Worm (Caenorhabditis elegans) whole organism, L2 larva: ENCODE results near the gene C17A2.4.
A peak's percentile ranks its signal among the peaks of the same experiment; 100 is the strongest.

Experiments
- C34F6.9 ChIP-seq: fragments of 150-350 bp; optimal IDR thresholded peaks from 2 replicates; lab custom pipeline; 2014; ENCODE audit warnings: missing biosample characterization, missing genetic modification characterization
- F13H6.1 ChIP-seq: sonication (generic microtip); optimal IDR thresholded peaks from 2 replicates; lab custom pipeline; 2016; ENCODE audit warnings: missing genetic modification characterization, missing compliant biosample characterization
- R02D3.7 ChIP-seq: fragments of 150-350 bp; optimal IDR thresholded peaks from 2 replicates; lab custom pipeline; 2014; ENCODE audit warnings: missing biosample characterization, missing genetic modification characterization
- Y55F3AM.14 ChIP-seq: fragments of 200-800 bp; sonication (Bioruptor generic); optimal IDR thresholded peaks from 2 replicates; lab custom pipeline; 2018; ENCODE audit warnings: mild to moderate bottlenecking, missing genetic modification characterization, missing compliant biosample characterization
- ZK546.5 ChIP-seq: sonication (generic microtip); optimal IDR thresholded peaks from 2 replicates; lab custom pipeline; 2017; ENCODE audit warnings: missing biosample characterization, missing genetic modification characterization
- alr-1 ChIP-seq: fragments of 150-350 bp; optimal IDR thresholded peaks from 2 replicates; lab custom pipeline; 2014; ENCODE audit warnings: missing biosample characterization, missing genetic modification characterization
- aly-2 ChIP-seq: fragments of 150-350 bp; optimal IDR thresholded peaks from 2 replicates; lab custom pipeline; 2014; ENCODE audit warnings: missing biosample characterization, missing genetic modification characterization
- ama-1 ChIP-seq: fragments of 150-350 bp; optimal IDR thresholded peaks from 2 replicates; lab custom pipeline; 2018; ENCODE audit warnings: inconsistent platforms
- blmp-1 ChIP-seq: sonication (generic microtip); optimal IDR thresholded peaks from 2 replicates; lab custom pipeline; 2017; ENCODE audit warnings: missing genetic modification characterization, mild to moderate bottlenecking, missing compliant biosample characterization, antibody characterized with exemption, moderate library complexity; ENCODE audit not compliant: insufficient read depth
- ceh-16 ChIP-seq: fragments of 150-350 bp; optimal IDR thresholded peaks from 2 replicates; lab custom pipeline; 2014; ENCODE audit warnings: missing biosample characterization, missing genetic modification characterization
- ceh-82 ChIP-seq: fragments of 150-350 bp; optimal IDR thresholded peaks from 2 replicates; lab custom pipeline; 2014; ENCODE audit warnings: missing biosample characterization, missing genetic modification characterization
- crh-2 ChIP-seq: sonication (generic microtip); optimal IDR thresholded peaks from 2 replicates; lab custom pipeline; 2017; ENCODE audit warnings: missing biosample characterization, missing genetic modification characterization
- dmd-4 ChIP-seq: sonication (generic microtip); optimal IDR thresholded peaks from 2 replicates; lab custom pipeline; 2017; ENCODE audit warnings: missing biosample characterization, missing genetic modification characterization
- egl-27 ChIP-seq: sonication (generic microtip); optimal IDR thresholded peaks from 3 replicates; lab custom pipeline; 2017; ENCODE audit warnings: missing biosample characterization, missing genetic modification reagents, missing genetic modification characterization
- elt-1 ChIP-seq: fragments of 150-350 bp; optimal IDR thresholded peaks from 2 replicates; lab custom pipeline; 2014; ENCODE audit warnings: missing biosample characterization, missing genetic modification characterization
- elt-3 ChIP-seq: sonication (generic microtip); optimal IDR thresholded peaks from 2 replicates; lab custom pipeline; 2017; ENCODE audit warnings: missing biosample characterization, missing genetic modification characterization
- fos-1 ChIP-seq: fragments of 150-350 bp; optimal IDR thresholded peaks from 2 replicates; lab custom pipeline; 2014; ENCODE audit warnings: missing biosample characterization, missing genetic modification characterization
- gmeb-1 ChIP-seq: fragments of 150-350 bp; optimal IDR thresholded peaks from 2 replicates; lab custom pipeline; 2014; ENCODE audit warnings: missing biosample characterization, missing genetic modification characterization
- lin-11 ChIP-seq: fragments of 150-350 bp; sonication (generic microtip); optimal IDR thresholded peaks from 2 replicates; lab custom pipeline; 2014; ENCODE audit warnings: missing biosample characterization, missing genetic modification characterization, inconsistent platforms, mixed read lengths
- lin-13 ChIP-seq: fragments of 150-350 bp; optimal IDR thresholded peaks from 2 replicates; lab custom pipeline; 2014; ENCODE audit warnings: missing biosample characterization, missing genetic modification reagents, missing genetic modification characterization
- lin-39 ChIP-seq: fragments of 150-350 bp; optimal IDR thresholded peaks from 2 replicates; lab custom pipeline; 2014; ENCODE audit warnings: missing biosample characterization, missing genetic modification reagents, missing genetic modification characterization
- lsy-2 ChIP-seq, 2 experiments: fragments of 150-350 bp in 1 of 2; sonication (generic microtip) in 1 of 2; optimal IDR thresholded peaks; 2 replicates each; lab custom pipeline; 2014 to 2017; ENCODE audit warnings: missing biosample characterization in 2 of 2, missing genetic modification characterization in 2 of 2
- mab-5 ChIP-seq: fragments of 150-350 bp; optimal IDR thresholded peaks from 2 replicates; lab custom pipeline; 2014; ENCODE audit warnings: missing biosample characterization, missing genetic modification characterization
- mbf-1 ChIP-seq: sonication (generic microtip); optimal IDR thresholded peaks from 2 replicates; lab custom pipeline; 2017; ENCODE audit warnings: missing biosample characterization, missing genetic modification characterization
- mdl-1 ChIP-seq, 2 experiments: fragments of 150-350 bp in 1 of 2; sonication (generic microtip) in 1 of 2; optimal IDR thresholded peaks; 2 replicates each; lab custom pipeline; 2017; ENCODE audit warnings: missing biosample characterization in 2 of 2, missing genetic modification characterization in 2 of 2
- nhr-10 ChIP-seq: sonication (generic microtip); optimal IDR thresholded peaks from 2 replicates; lab custom pipeline; 2017; ENCODE audit warnings: missing biosample characterization, missing genetic modification characterization
- nhr-11 ChIP-seq: fragments of 150-350 bp; optimal IDR thresholded peaks from 2 replicates; lab custom pipeline; 2014; ENCODE audit warnings: missing biosample characterization, missing genetic modification characterization
- nhr-12 ChIP-seq: fragments of 150-350 bp; optimal IDR thresholded peaks from 2 replicates; lab custom pipeline; 2014; ENCODE audit warnings: missing biosample characterization, missing genetic modification characterization
- nhr-129 ChIP-seq: fragments of 150-350 bp; optimal IDR thresholded peaks from 2 replicates; lab custom pipeline; 2014; ENCODE audit warnings: missing biosample characterization, missing genetic modification characterization
- nhr-21 ChIP-seq: fragments of 150-350 bp; optimal IDR thresholded peaks from 2 replicates; lab custom pipeline; 2014; ENCODE audit warnings: missing biosample characterization, missing genetic modification characterization
- nhr-23 ChIP-seq: fragments of 150-350 bp; optimal IDR thresholded peaks from 2 replicates; lab custom pipeline; 2014; ENCODE audit warnings: missing biosample characterization, missing genetic modification reagents, missing genetic modification characterization
- nhr-237 ChIP-seq: fragments of 150-350 bp; optimal IDR thresholded peaks from 2 replicates; lab custom pipeline; 2014; ENCODE audit warnings: missing biosample characterization, missing genetic modification characterization
- nhr-25 ChIP-seq: fragments of 150-350 bp; sonication (generic microtip); optimal IDR thresholded peaks from 3 replicates; lab custom pipeline; 2014; ENCODE audit warnings: missing biosample characterization, missing genetic modification characterization
- nhr-6 ChIP-seq: fragments of 150-350 bp; optimal IDR thresholded peaks from 2 replicates; lab custom pipeline; 2014; ENCODE audit warnings: missing biosample characterization, missing genetic modification characterization
- nhr-77 ChIP-seq: fragments of 150-350 bp; optimal IDR thresholded peaks from 2 replicates; lab custom pipeline; 2014; ENCODE audit warnings: missing biosample characterization, missing genetic modification characterization
- peb-1 ChIP-seq: fragments of 150-350 bp; optimal IDR thresholded peaks from 2 replicates; lab custom pipeline; 2014; ENCODE audit warnings: missing biosample characterization, missing genetic modification characterization
- sem-4 ChIP-seq: fragments of 150-350 bp; optimal IDR thresholded peaks from 2 replicates; lab custom pipeline; 2014; ENCODE audit warnings: missing biosample characterization, missing genetic modification reagents, missing genetic modification characterization
- skn-1 ChIP-seq: sonication (generic microtip); optimal IDR thresholded peaks from 2 replicates; lab custom pipeline; 2017; ENCODE audit warnings: missing biosample characterization, missing genetic modification characterization
- sma-3 ChIP-seq: sonication (generic microtip); optimal IDR thresholded peaks from 2 replicates; lab custom pipeline; 2016; ENCODE audit warnings: missing genetic modification reagents, missing genetic modification characterization, missing compliant biosample characterization
- sma-9 ChIP-seq, 2 experiments: fragments of 150-350 bp in 1 of 2; sonication (generic microtip) in 1 of 2; optimal IDR thresholded peaks; 2 replicates each; lab custom pipeline; 2014 to 2016; ENCODE audit warnings: missing genetic modification characterization in 2 of 2, mild to moderate bottlenecking in 1 of 2, missing biosample characterization in 1 of 2, missing compliant biosample characterization in 1 of 2, missing genetic modification reagents in 1 of 2, moderate library complexity in 1 of 2
- snpc-4 ChIP-seq: fragments of 150-350 bp; optimal IDR thresholded peaks from 2 replicates; lab custom pipeline; 2014; ENCODE audit warnings: missing biosample characterization, missing genetic modification characterization
- unc-39 ChIP-seq: fragments of 150-350 bp; optimal IDR thresholded peaks from 2 replicates; lab custom pipeline; 2014; ENCODE audit warnings: missing biosample characterization, missing genetic modification characterization
- unc-55 ChIP-seq: fragments of 150-350 bp; sonication (generic microtip); optimal IDR thresholded peaks from 3 replicates; lab custom pipeline; 2014; ENCODE audit warnings: missing biosample characterization, missing genetic modification reagents, missing genetic modification characterization
- unc-62 ChIP-seq: fragments of 150-350 bp; optimal IDR thresholded peaks from 2 replicates; lab custom pipeline; 2014; ENCODE audit warnings: missing biosample characterization, missing genetic modification reagents, missing genetic modification characterization
- zag-1 ChIP-seq: fragments of 150-350 bp; optimal IDR thresholded peaks from 2 replicates; lab custom pipeline; 2014; ENCODE audit warnings: missing biosample characterization, missing genetic modification characterization
- ztf-1 ChIP-seq: fragments of 200-800 bp; sonication (Bioruptor generic); conservative IDR thresholded peaks from 2 replicates; pipeline ENCODE4 v1.3.6; 2022; ENCODE audit warnings: missing genetic modification characterization, missing compliant biosample characterization
- ztf-11 ChIP-seq: sonication (generic microtip); optimal IDR thresholded peaks from 2 replicates; lab custom pipeline; 2017; ENCODE audit warnings: missing biosample characterization, missing genetic modification characterization
- ztf-4 ChIP-seq: fragments of 150-350 bp; optimal IDR thresholded peaks from 2 replicates; lab custom pipeline; 2014; ENCODE audit warnings: missing biosample characterization, missing genetic modification characterization

Gene C17A2.4

ce11 chrII:3805518-3805917 lies 34.1 kb upstream of the C17A2.4 start:
- TF ChIP-seq lin-11 (tag; lab: Kevin White, UChicago) (no peak), nhr-10 (tag; lab: Kevin White, UChicago) (no peak), mbf-1 (no peak), skn-1 (tag; lab: Kevin White, UChicago) (no peak), snpc-4 (tag; lab: Kevin White, UChicago) (no peak), C34F6.9 (tag; lab: Kevin White, UChicago) (no peak), dmd-4 (no peak), nhr-25 (no peak)

- TF ChIP-seq mab-5 (tag; lab: Kevin White, UChicago) (no peak), nhr-6 (tag; lab: Kevin White, UChicago) (no peak), nhr-21 (no peak), zag-1 (no peak), nhr-237 (tag; lab: Kevin White, UChicago) (no peak), mbf-1 (no peak)
Measured at ce11 chrII:3806964-3807363, 32.7 kb upstream of the C17A2.4 start, which contains the start of gene F54D10.4. TSS of gene F54D10.4 (minus strand) at chrII:3807064.

- TF ChIP-seq lin-13 = peak; percentile 84
- no peak for TF ChIP-seq nhr-77 (tag; lab: Kevin White, UChicago)
- TF ChIP-seq nhr-12 (tag; lab: Kevin White, UChicago) = no peak
- no peak for TF ChIP-seq nhr-11 (tag; lab: Kevin White, UChicago)
- no peak for TF ChIP-seq elt-3
- peak; percentile 1 for TF ChIP-seq ceh-16
- peak; percentile 95 for TF ChIP-seq R02D3.7 (tag; lab: Kevin White, UChicago)
- TF ChIP-seq sma-3 (GFP tag; lab: Kevin White, UChicago) = peak; percentile 82
- peak; percentile 38 for TF ChIP-seq snpc-4 (tag; lab: Kevin White, UChicago)
- TF ChIP-seq skn-1 (tag; lab: Kevin White, UChicago) = no peak
- no peak for TF ChIP-seq ztf-1
- no peak for TF ChIP-seq lin-39
- TF ChIP-seq sem-4 (tag; lab: Kevin White, UChicago) = peak; percentile 74
- peak; percentile 84 for TF ChIP-seq sma-9 (GFP tag; optimal IDR thresholded peaks at IDR 0.05; lab: Kevin White, UChicago)
- no peak for TF ChIP-seq sma-9 (tag; optimal IDR thresholded peaks at IDR 0.05; lab: Kevin White, UChicago)
- peak; percentile 67 for TF ChIP-seq C34F6.9 (tag; lab: Kevin White, UChicago)
- no peak for TF ChIP-seq elt-1 (tag; lab: Kevin White, UChicago)
- TF ChIP-seq ztf-11 = no peak
- no peak for TF ChIP-seq fos-1 (tag; lab: Kevin White, UChicago)
- peak; percentile 65 for TF ChIP-seq nhr-129 (tag; lab: Kevin White, UChicago)
- TF ChIP-seq blmp-1 (tag; lab: Kevin White, UChicago) = no peak
- TF ChIP-seq mbf-1 = no peak
- no peak for TF ChIP-seq dmd-4
- TF ChIP-seq F13H6.1 = peak; percentile 75
- TF ChIP-seq mab-5 (tag; lab: Kevin White, UChicago) = peak; percentile 39
- no peak for TF ChIP-seq nhr-23 (tag; lab: Kevin White, UChicago)
- TF ChIP-seq egl-27 (tag; lab: Kevin White, UChicago) = no peak
- peak; percentile 83 for TF ChIP-seq crh-2 (tag; lab: Kevin White, UChicago)
- peak; percentile 87 for TF ChIP-seq unc-55 (GFP tag; lab: Kevin White, UChicago)
- TF ChIP-seq ceh-82 (tag; lab: Kevin White, UChicago) = no peak
- TF ChIP-seq Y55F3AM.14 (GFP tag; lab: Kevin White, UChicago) = no peak
- peak; percentile 22 for TF ChIP-seq nhr-237 (tag; lab: Kevin White, UChicago)
- TF ChIP-seq unc-62 (GFP tag; lab: Kevin White, UChicago) = no peak
- TF ChIP-seq nhr-6 (tag; lab: Kevin White, UChicago) = no peak
- peak; percentile 4 for TF ChIP-seq nhr-10 (tag; lab: Kevin White, UChicago)
- no peak for TF ChIP-seq peb-1
- TF ChIP-seq mdl-1 (tag; optimal IDR thresholded peaks at IDR 0.05; lab: Kevin White, UChicago) = no peak
- no peak for TF ChIP-seq alr-1
- TF ChIP-seq gmeb-1 (tag; lab: Kevin White, UChicago) = peak; percentile 95
- TF ChIP-seq ZK546.5 (tag; lab: Kevin White, UChicago) = peak; percentile 41
- peak; percentile 70 for TF ChIP-seq lin-11 (tag; lab: Kevin White, UChicago)
- TF ChIP-seq zag-1 = peak; percentile 9
- TF ChIP-seq ztf-4 (tag; lab: Kevin White, UChicago) = no peak
- no peak for TF ChIP-seq ama-1
- TF ChIP-seq nhr-25 = no peak
- no peak for TF ChIP-seq aly-2 (tag; lab: Kevin White, UChicago)
- TF ChIP-seq lsy-2 (tag; optimal IDR thresholded peaks at IDR 0.05; lab: Kevin White, UChicago) = peak; percentile 69 to 88
- TF ChIP-seq nhr-21 = no peak
- no peak for TF ChIP-seq unc-39 (tag; lab: Kevin White, UChicago)
Measured at ce11 chrII:3808104-3808503, 31.6 kb upstream of the C17A2.4 start, which contains the start of gene F54D10.5. TSS of gene F54D10.5 (minus strand) at chrII:3808177.
